Fruit fly (Drosophila melanogaster) whole organism, adult: ENCODE data around the gene CG4115.

Experiments
- CG11617 ChIP-seq: fragments of 200-800 bp; sonication (Bioruptor generic); optimal IDR thresholded peaks from 2 replicates; lab custom pipeline; 2017; ENCODE audit warnings: mild to moderate bottlenecking, missing biosample characterization, missing genetic modification reagents, missing genetic modification characterization
- CG12768 ChIP-seq: fragments of 200-800 bp; sonication (Bioruptor generic); optimal IDR thresholded peaks from 2 replicates; lab custom pipeline; 2017; ENCODE audit warnings: missing biosample characterization, missing genetic modification characterization, mild to moderate bottlenecking, moderate library complexity, missing genetic modification reagents
- CG14711 ChIP-seq: fragments of 200-800 bp; sonication (Bioruptor generic); optimal IDR thresholded peaks from 2 replicates; lab custom pipeline; 2018; ENCODE audit warnings: missing biosample characterization, mild to moderate bottlenecking, missing genetic modification characterization, moderate library complexity
- CG1620 ChIP-seq: fragments of 200-800 bp; sonication (Bioruptor generic); optimal IDR thresholded peaks from 2 replicates; lab custom pipeline; 2016; ENCODE audit warnings: missing biosample characterization, missing genetic modification characterization
- CG33017 ChIP-seq: fragments of 200-800 bp; sonication (Bioruptor generic); optimal IDR thresholded peaks from 2 replicates; lab custom pipeline; 2018; ENCODE audit warnings: missing biosample characterization, mild to moderate bottlenecking, missing genetic modification characterization, moderate library complexity
- CG5204 ChIP-seq: fragments of 200-800 bp; sonication (Bioruptor generic); optimal IDR thresholded peaks from 2 replicates; lab custom pipeline; 2016; ENCODE audit warnings: missing biosample characterization, missing genetic modification characterization
- CG7045 ChIP-seq: fragments of 200-800 bp; sonication (Bioruptor generic); optimal IDR thresholded peaks from 2 replicates; lab custom pipeline; 2017; ENCODE audit warnings: missing biosample characterization, mild to moderate bottlenecking, missing genetic modification characterization
- CG7101 ChIP-seq: fragments of 200-800 bp; sonication (Bioruptor generic); optimal IDR thresholded peaks from 2 replicates; lab custom pipeline; 2018; ENCODE audit warnings: missing biosample characterization, mild to moderate bottlenecking, missing genetic modification characterization, moderate library complexity
- Clk ChIP-seq: fragments of 200-800 bp; sonication (Bioruptor generic); optimal IDR thresholded peaks from 2 replicates; lab custom pipeline; 2017; ENCODE audit warnings: missing biosample characterization, missing genetic modification characterization
- Crg-1 ChIP-seq: fragments of 200-800 bp; sonication (Bioruptor generic); optimal IDR thresholded peaks from 2 replicates; lab custom pipeline; 2016; ENCODE audit warnings: missing biosample characterization, missing genetic modification characterization
- Hr96 ChIP-seq: fragments of 200-800 bp; sonication (Bioruptor generic); optimal IDR thresholded peaks from 2 replicates; lab custom pipeline; 2016; ENCODE audit warnings: missing biosample characterization, missing genetic modification characterization
- Mnt ChIP-seq: fragments of 200-800 bp; sonication (Bioruptor generic); optimal IDR thresholded peaks from 2 replicates; lab custom pipeline; 2016; ENCODE audit warnings: missing biosample characterization, mild to moderate bottlenecking, missing genetic modification characterization
- bab1 ChIP-seq: fragments of 200-800 bp; sonication (Bioruptor generic); optimal IDR thresholded peaks from 3 replicates; lab custom pipeline; 2019; ENCODE audit warnings: missing biosample characterization, mild to moderate bottlenecking, missing genetic modification characterization, moderate library complexity
- cic ChIP-seq: fragments of 200-800 bp; sonication (Bioruptor generic); optimal IDR thresholded peaks from 2 replicates; lab custom pipeline; 2017; ENCODE audit warnings: missing biosample characterization, mild to moderate bottlenecking, missing genetic modification characterization, moderate library complexity
- cnc ChIP-seq, 2 experiments: fragments of >200 bp; optimal IDR thresholded peaks; 2 replicates each; lab custom pipeline; 2017
- kay ChIP-seq: fragments of 200-800 bp; sonication (Bioruptor generic); peaks from one replicate; lab custom pipeline; 2016; ENCODE audit warnings: missing biosample characterization, missing genetic modification characterization, borderline replicate concordance
- ovo ChIP-seq: fragments of 200-800 bp; sonication (Bioruptor generic); optimal IDR thresholded peaks from 2 replicates; lab custom pipeline; 2016; ENCODE audit warnings: missing biosample characterization, missing genetic modification characterization
- pad ChIP-seq: fragments of 200-800 bp; sonication (Bioruptor generic); optimal IDR thresholded peaks from 3 replicates; lab custom pipeline; 2017; ENCODE audit warnings: missing biosample characterization, missing genetic modification characterization, mild to moderate bottlenecking, moderate library complexity, missing genetic modification reagents
- tj ChIP-seq: fragments of 200-800 bp; sonication (Bioruptor generic); optimal IDR thresholded peaks from 3 replicates; lab custom pipeline; 2017; ENCODE audit warnings: missing biosample characterization, mild to moderate bottlenecking, missing genetic modification characterization, moderate library complexity
- toe ChIP-seq: fragments of 200-800 bp; sonication (Bioruptor generic); optimal IDR thresholded peaks from 2 replicates; lab custom pipeline; 2016; ENCODE audit warnings: missing biosample characterization, missing genetic modification characterization

CG4115 gene

dm6 chr3R:12361962-12362497 lies 2.2 kb downstream of the CG4115 start:
- TF ChIP-seq bab1 (GFP tag; lab: Kevin White, UChicago) (no peak), CG7101 (tag; lab: Kevin White, UChicago) (no peak), CG7045 (GFP tag; lab: Kevin White, UChicago) (no peak), cnc (optimal IDR thresholded peaks at IDR 0.05; lab: Kevin White, UChicago) (no peak), CG12768 (no peak), CG5204 (GFP tag; lab: Kevin White, UChicago) (no peak), CG11617 (GFP tag; lab: Kevin White, UChicago) (no peak)

dm6 chr3R:12363544-12363943 lies 3.7 kb downstream of the CG4115 start:
- TF ChIP-seq bab1 (GFP tag; lab: Kevin White, UChicago) (peak; percentile 16), CG33017 (tag; lab: Kevin White, UChicago) (no peak)

dm6 chr3R:12364580-12364979 lies 4.8 kb downstream of the CG4115 start, which contains the start of gene Tim17a1:
TSS of gene Tim17a1 (minus strand) at chr3R:12364680.
- TF ChIP-seq ovo (GFP tag; lab: Kevin White, UChicago) (no peak), Mnt (GFP tag; lab: Kevin White, UChicago) (no peak), tj (no peak), cnc (optimal IDR thresholded peaks at IDR 0.05; lab: Kevin White, UChicago) (no peak), CG5204 (GFP tag; lab: Kevin White, UChicago) (no peak), kay (GFP tag; lab: Kevin White, UChicago) (no peak), Clk (GFP tag; lab: Kevin White, UChicago) (no peak), bab1 (GFP tag; lab: Kevin White, UChicago) (no peak), CG33017 (tag; lab: Kevin White, UChicago) (no peak), CG14711 (no peak), Crg-1 (GFP tag; lab: Kevin White, UChicago) (no peak), CG7045 (GFP tag; lab: Kevin White, UChicago) (no peak), Hr96 (no peak), CG11617 (GFP tag; lab: Kevin White, UChicago) (no peak), cic (GFP tag; lab: Kevin White, UChicago) (no peak), CG1620 (no peak), CG7101 (tag; lab: Kevin White, UChicago) (no peak), toe (GFP tag; lab: Kevin White, UChicago) (no peak), pad (GFP tag; lab: Kevin White, UChicago) (no peak), CG12768 (no peak)

- TF ChIP-seq CG11617 (GFP tag; lab: Kevin White, UChicago), result no peak
- no peak for TF ChIP-seq toe (GFP tag; lab: Kevin White, UChicago)
- no peak for TF ChIP-seq kay (GFP tag; lab: Kevin White, UChicago)
- TF ChIP-seq pad (GFP tag; lab: Kevin White, UChicago), result no peak
- TF ChIP-seq CG12768, result no peak
Measured at dm6 chr3R:12365264-12365840, 5.5 kb downstream of the CG4115 start, which contains the start of gene GstD10. TSS of gene GstD10 (minus strand) at chr3R:12365735.

- TF ChIP-seq kay (GFP tag; lab: Kevin White, UChicago) (peak; percentile 8), cic (GFP tag; lab: Kevin White, UChicago) (peak; percentile 26), Hr96 (no peak), CG7101 (tag; lab: Kevin White, UChicago) (no peak), bab1 (GFP tag; lab: Kevin White, UChicago) (no peak), Crg-1 (GFP tag; lab: Kevin White, UChicago) (no peak), CG7045 (GFP tag; lab: Kevin White, UChicago) (no peak)
Measured at dm6 chr3R:12365887-12366286, 6.1 kb downstream of the CG4115 start.

dm6 chr3R:12367464-12367863 lies 7.7 kb downstream of the CG4115 start, which contains the start of gene GstD9:
TSS of gene GstD9 (minus strand) at chr3R:12367564.
- TF ChIP-seq CG7045 (GFP tag; lab: Kevin White, UChicago) (no peak), Clk (GFP tag; lab: Kevin White, UChicago) (no peak), bab1 (GFP tag; lab: Kevin White, UChicago) (no peak), CG11617 (GFP tag; lab: Kevin White, UChicago) (no peak), tj (no peak), CG14711 (no peak), CG12768 (no peak), CG33017 (tag; lab: Kevin White, UChicago) (no peak), CG1620 (no peak), CG7101 (tag; lab: Kevin White, UChicago) (no peak), CG5204 (GFP tag; lab: Kevin White, UChicago) (no peak), Hr96 (no peak)

dm6 chr3R:12369135-12369792 lies 9.5 kb downstream of the CG4115 start, which contains the start of gene GstD1:
TSS of gene GstD1 (minus strand) at chr3R:12369268.
- TF ChIP-seq CG33017 (tag; lab: Kevin White, UChicago), result peak; percentile 23
- peak; percentile 60 for TF ChIP-seq CG7045 (GFP tag; lab: Kevin White, UChicago)
- TF ChIP-seq CG14711, result peak; percentile 13
- TF ChIP-seq tj, result peak; percentile 67
- peak; percentile 69 for TF ChIP-seq CG11617 (GFP tag; lab: Kevin White, UChicago)
- peak; percentile 80 for TF ChIP-seq bab1 (GFP tag; lab: Kevin White, UChicago)
- peak in 1 of 2 experiments; percentile 85 for TF ChIP-seq cnc (optimal IDR thresholded peaks at IDR 0.05; lab: Kevin White, UChicago)
- TF ChIP-seq CG1620, result peak; percentile 69
- peak; percentile 48 for TF ChIP-seq Hr96
- peak; percentile 49 for TF ChIP-seq pad (GFP tag; lab: Kevin White, UChicago)
- TF ChIP-seq Clk (GFP tag; lab: Kevin White, UChicago), result peak; percentile 92
- TF ChIP-seq Mnt (GFP tag; lab: Kevin White, UChicago), result peak; percentile 90
- TF ChIP-seq ovo (GFP tag; lab: Kevin White, UChicago), result peak; percentile 89
- peak; percentile 54 for TF ChIP-seq CG5204 (GFP tag; lab: Kevin White, UChicago)
- peak; percentile 97 for TF ChIP-seq kay (GFP tag; lab: Kevin White, UChicago)
- TF ChIP-seq Crg-1 (GFP tag; lab: Kevin White, UChicago), result no peak
- peak; percentile 92 for TF ChIP-seq CG12768
- TF ChIP-seq toe (GFP tag; lab: Kevin White, UChicago), result peak; percentile 81
- TF ChIP-seq cic (GFP tag; lab: Kevin White, UChicago), result peak; percentile 97
- TF ChIP-seq CG7101 (tag; lab: Kevin White, UChicago), result peak; percentile 56
